Worm (Caenorhabditis elegans) whole organism, L1 larva: ENCODE measurements around the gene Y116A8C.29.

Experiments
- aly-2 ChIP-seq: fragments of 150-350 bp; optimal IDR thresholded peaks from 2 replicates; lab custom pipeline; 2014; ENCODE audit warnings: missing biosample characterization, missing genetic modification characterization
- mdl-1 ChIP-seq, 2 experiments: fragments of 150-350 bp; optimal IDR thresholded peaks; 2 replicates each; lab custom pipeline; 2014 to 2017; ENCODE audit warnings: missing biosample characterization in 2 of 2, missing genetic modification characterization in 2 of 2, inconsistent platforms in 1 of 2
- nhr-237 ChIP-seq: fragments of 150-350 bp; optimal IDR thresholded peaks from 2 replicates; lab custom pipeline; 2014; ENCODE audit warnings: missing biosample characterization, missing genetic modification characterization
- nhr-84 ChIP-seq: sonication (generic microtip); optimal IDR thresholded peaks from 2 replicates; lab custom pipeline; 2017; ENCODE audit warnings: missing biosample characterization, missing genetic modification characterization
- nhr-90 ChIP-seq: sonication (generic microtip); optimal IDR thresholded peaks from 2 replicates; lab custom pipeline; 2016; ENCODE audit warnings: mild to moderate bottlenecking, missing genetic modification characterization, missing compliant biosample characterization; ENCODE audit not compliant: poor library complexity
- unc-62 ChIP-seq: fragments of 150-350 bp; optimal IDR thresholded peaks from 2 replicates; lab custom pipeline; 2014; ENCODE audit warnings: missing biosample characterization, missing genetic modification reagents, missing genetic modification characterization

ce11 chrIV:17116345-17116744, 22.5 kb downstream of the Y116A8C.29 start, which contains the start of gene cyn-13:
- TF ChIP-seq mdl-1 (tag; optimal IDR thresholded peaks at IDR 0.05; lab: Kevin White, UChicago) (no peak), nhr-237 (tag; lab: Kevin White, UChicago) (no peak), aly-2 (tag; lab: Kevin White, UChicago) (no peak), nhr-90 (tag; lab: Kevin White, UChicago) (no peak), nhr-84 (tag; lab: Kevin White, UChicago) (no peak), unc-62 (GFP tag; lab: Kevin White, UChicago) (no peak)
